Fruit fly (Drosophila melanogaster) whole organism, prepupa: ENCODE results near the gene Sfp79B.

Source experiments
- Blimp-1 ChIP-seq: fragments of 200-800 bp; sonication (Bioruptor generic); optimal IDR thresholded peaks from 3 replicates; lab custom pipeline; 2017; ENCODE audit warnings: missing biosample characterization, missing genetic modification characterization, mild to moderate bottlenecking, moderate library complexity, missing genetic modification reagents
- CG8632 ChIP-seq: fragments of 200-800 bp; sonication (Bioruptor generic); optimal IDR thresholded peaks from 3 replicates; lab custom pipeline; 2016; ENCODE audit warnings: missing biosample characterization, missing genetic modification characterization
- Ets21C ChIP-seq: fragments of 200-800 bp; sonication (Bioruptor generic); optimal IDR thresholded peaks from 3 replicates; lab custom pipeline; 2016; ENCODE audit warnings: missing biosample characterization, missing genetic modification characterization
- Hr39 ChIP-seq: fragments of 200-800 bp; sonication (Bioruptor generic); optimal IDR thresholded peaks from 2 replicates; lab custom pipeline; 2016; ENCODE audit warnings: missing biosample characterization, missing genetic modification characterization
- fd85E ChIP-seq: fragments of 200-800 bp; sonication (Bioruptor generic); optimal IDR thresholded peaks from 3 replicates; lab custom pipeline; 2016; ENCODE audit warnings: missing biosample characterization, missing genetic modification characterization
- net ChIP-seq: fragments of 200-800 bp; sonication (Bioruptor generic); optimal IDR thresholded peaks from 3 replicates; lab custom pipeline; 2016; ENCODE audit warnings: missing biosample characterization, missing genetic modification characterization
- spab ChIP-seq: fragments of 200-800 bp; sonication (Bioruptor generic); optimal IDR thresholded peaks from 2 replicates; lab custom pipeline; 2017; ENCODE audit warnings: missing biosample characterization, mild to moderate bottlenecking, missing genetic modification characterization, missing genetic modification reagents
- ss ChIP-seq, 2 experiments: fragments of 200-800 bp; sonication (Bioruptor generic); optimal IDR thresholded peaks; 2 replicates in 1 of 2; 3 replicates in 1 of 2; lab custom pipeline; 2017 to 2018; ENCODE audit warnings: mild to moderate bottlenecking in 2 of 2, missing biosample characterization in 2 of 2, missing genetic modification characterization in 2 of 2, moderate library complexity in 1 of 2

DNA sequence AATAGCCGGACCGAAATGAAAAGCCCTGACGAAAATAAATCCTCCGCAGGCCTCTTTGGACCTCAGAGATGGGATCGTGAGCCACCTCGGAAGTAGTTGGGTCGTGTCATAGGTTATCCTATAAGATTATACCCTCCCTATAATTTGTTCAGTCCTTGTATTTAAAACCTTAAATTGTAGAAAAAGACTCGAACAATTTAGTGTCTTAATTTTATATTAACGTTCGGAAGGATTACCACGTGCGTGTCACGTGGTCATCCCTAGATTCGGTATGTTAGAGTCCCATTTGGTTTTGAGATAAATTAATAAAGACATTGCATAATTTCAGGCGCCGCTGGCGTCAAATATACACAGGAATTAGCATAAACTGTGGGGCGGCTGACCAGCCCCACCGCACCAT lies 2.1 kb upstream of the Sfp79B start:
- TF ChIP-seq spab (GFP tag; lab: Kevin White, UChicago) (peak; percentile 32), Blimp-1 (GFP tag; lab: Kevin White, UChicago) (no peak), ss (GFP tag; optimal IDR thresholded peaks at IDR 0.05; lab: Kevin White, UChicago) (peak; percentile 35 to 57), Ets21C (GFP tag; lab: Kevin White, UChicago) (peak; percentile 61), net (peak; percentile 76), fd85E (GFP tag; lab: Kevin White, UChicago) (no peak), Hr39 (GFP tag; lab: Kevin White, UChicago) (peak; percentile 74), CG8632 (GFP tag; lab: Kevin White, UChicago) (peak; percentile 58)
